Worm (Caenorhabditis elegans): Measurements from ENCODE around the gene clec-86.

- TF ChIP-seq K12H6.12 (tag; optimal IDR thresholded peaks at IDR 0.05) = no peak
- no peak for TF ChIP-seq F52B5.7 (tag; optimal IDR thresholded peaks at IDR 0.05)
- no peak for TF ChIP-seq snpc-4 (GFP tag; optimal IDR thresholded peaks at IDR 0.05)
- TF ChIP-seq snpc-4 (tag; optimal IDR thresholded peaks at IDR 0.05) = no peak
Measured at ce11 chrX:7157483-7157882, 17.8 kb downstream of the clec-86 start.

Data from whole organism, young adult.